Worm (Caenorhabditis elegans): ENCODE measurements around the gene srh-269.
A peak's percentile ranks its signal among the peaks of the same experiment; 100 is the strongest.

The srh-269 gene

ce11 chrV:16621894-16622293 lies 30.1 kb upstream of the srh-269 start (continued):
- TF ChIP-seq sea-2 (GFP tag; IDR thresholded peaks at IDR 0.05) (no peak), B0336.3 (GFP tag; IDR thresholded peaks at IDR 0.05) (no peak), rpc-1 (optimal IDR thresholded peaks at IDR 0.05) (peak; percentile 61), rpc-1 (tag; optimal IDR thresholded peaks at IDR 0.05) (peak; percentile 76), lin-35 (GFP tag; optimal IDR thresholded peaks at IDR 0.05) (no peak), D2030.7 (GFP tag; IDR thresholded peaks at IDR 0.05) (0 out of 2 replicates have a peak, but pooled peaks have one; percentile 30), K12H6.12 (tag; optimal IDR thresholded peaks at IDR 0.05) (no peak), him-1 (tag; optimal IDR thresholded peaks at IDR 0.05) (peak; percentile 83), snpc-4 (GFP tag; optimal IDR thresholded peaks at IDR 0.05) (no peak), snpc-4 (tag; optimal IDR thresholded peaks at IDR 0.05) (peak in 2 of 4 experiments; percentile 1 to 58), ztf-28 (GFP tag; IDR thresholded peaks at IDR 0.05) (no peak), repo-1 (tag; optimal IDR thresholded peaks at IDR 0.05) (no peak), gei-17 (GFP tag; optimal IDR thresholded peaks at IDR 0.05) (no peak), athp-1 (tag; optimal IDR thresholded peaks at IDR 0.05) (no peak), rcor-1 (GFP tag; IDR thresholded peaks at IDR 0.05) (no peak)

ce11 chrV:16620874-16621273 lies 29.0 kb upstream of the srh-269 start, which contains the start of gene Y70C5A.3:
Y70C5A.3 (minus strand) TSS chrV:16620923.
- TF ChIP-seq nhr-80 (tag; optimal IDR thresholded peaks at IDR 0.05) = peak; percentile 22
- no peak for TF ChIP-seq Y53G8AR.9 (GFP tag; conservative IDR thresholded peaks at IDR 0.05)
- no peak for TF ChIP-seq Y67H2A.10 (GFP tag; conservative IDR thresholded peaks at IDR 0.05)
- no peak for TF ChIP-seq snpc-1.3 (tag; optimal IDR thresholded peaks at IDR 0.05; ENCODE audit: insufficient read depth)

- TF ChIP-seq nfyb-1 (GFP tag; IDR thresholded peaks at IDR 0.05) = no peak
- TF ChIP-seq lin-26 (GFP tag; IDR thresholded peaks at IDR 0.05) = no peak
- TF ChIP-seq lsl-1 (GFP tag; optimal IDR thresholded peaks at IDR 0.05) = no peak
- TF ChIP-seq C17E4.6 (GFP tag; IDR thresholded peaks at IDR 0.05) = no peak
- TF ChIP-seq nhr-27 (tag; optimal IDR thresholded peaks at IDR 0.05) = no peak
- TF ChIP-seq ceh-40 (GFP tag; IDR thresholded peaks at IDR 0.05) = no peak
- no peak for TF ChIP-seq athp-1 (tag; optimal IDR thresholded peaks at IDR 0.05)
- TF ChIP-seq F52B5.7 (tag; optimal IDR thresholded peaks at IDR 0.05) = no peak
- no peak for TF ChIP-seq hmg-1.2 (GFP tag; IDR thresholded peaks at IDR 0.05)
- TF ChIP-seq snpc-3.4 (tag; optimal IDR thresholded peaks at IDR 0.05) = no peak
- no peak for TF ChIP-seq Y67H2A.10 (GFP tag; conservative IDR thresholded peaks at IDR 0.05)
- no peak for TF ChIP-seq nfya-2 (GFP tag; IDR thresholded peaks at IDR 0.05)
These were observed 25.6 kb upstream of the srh-269 start, which contains the start of gene Y70C5A.4 for ce11 chrV:16617462-16617861. Y70C5A.4 (plus strand) TSS chrV:16617762.

ce11 chrV:16610791-16611385 lies 19.0 kb upstream of the srh-269 start, which contains the start of gene srw-54:
srw-54 (plus strand) TSS chrV:16611335.
- TF ChIP-seq nhr-80 (tag; optimal IDR thresholded peaks at IDR 0.05) (peak; percentile 8), Y56A3A.18 (GFP tag; IDR thresholded peaks at IDR 0.05) (no peak)

ce11 chrV:16610094-16610493 lies 18.3 kb upstream of the srh-269 start:
- TF ChIP-seq hlh-12 (tag; optimal IDR thresholded peaks at IDR 0.05) = no peak
- no peak for TF ChIP-seq attf-6 (GFP tag; IDR thresholded peaks at IDR 0.05)
- TF ChIP-seq snpc-1.1 (tag; optimal IDR thresholded peaks at IDR 0.05; ENCODE audit: insufficient read depth) = no peak
- TF ChIP-seq nhr-80 (tag; optimal IDR thresholded peaks at IDR 0.05) = peak; percentile 42
- TF ChIP-seq lin-54 (GFP tag; optimal IDR thresholded peaks at IDR 0.05) = no peak

All from whole organism, young adult.